Worm (Caenorhabditis elegans) whole organism, mixed stage, embryonic: Measurements from ENCODE around the gene T20D4.15.

Experiments used
- blmp-1 ChIP-seq: fragments of 150-350 bp; optimal IDR thresholded peaks from 2 replicates; lab custom pipeline; 2014; ENCODE audit warnings: missing biosample characterization, missing genetic modification characterization
- elt-1 ChIP-seq: sonication (generic microtip); optimal IDR thresholded peaks from 2 replicates; lab custom pipeline; 2017; ENCODE audit warnings: missing genetic modification characterization, mild to moderate bottlenecking, missing compliant biosample characterization, antibody characterized with exemption, moderate library complexity, borderline replicate concordance; ENCODE audit not compliant: insufficient read depth
- ham-2 ChIP-seq: fragments of 200-800 bp; sonication (Bioruptor generic); optimal IDR thresholded peaks from 2 replicates; lab custom pipeline; 2018; ENCODE audit warnings: mild to moderate bottlenecking, missing genetic modification characterization, missing compliant biosample characterization
- lin-13 ChIP-seq: fragments of 150-350 bp; optimal IDR thresholded peaks from 2 replicates; lab custom pipeline; 2014; ENCODE audit warnings: missing biosample characterization, missing genetic modification characterization
- lsy-2 ChIP-seq: fragments of 150-350 bp; optimal IDR thresholded peaks from 2 replicates; lab custom pipeline; 2014; ENCODE audit warnings: missing biosample characterization, missing genetic modification characterization
- mab-5 ChIP-seq: fragments of 150-350 bp; optimal IDR thresholded peaks from 2 replicates; lab custom pipeline; 2014; ENCODE audit warnings: missing biosample characterization, missing genetic modification characterization
- nhr-12 ChIP-seq: fragments of 150-350 bp; optimal IDR thresholded peaks from 2 replicates; lab custom pipeline; 2014; ENCODE audit warnings: missing biosample characterization, missing genetic modification characterization
- pha-4 ChIP-seq: fragments of 150-350 bp; optimal IDR thresholded peaks from 2 replicates; lab custom pipeline; 2018; ENCODE audit warnings: missing biosample characterization, missing genetic modification reagents, missing genetic modification characterization
- unc-39 ChIP-seq: fragments of 150-350 bp; optimal IDR thresholded peaks from 2 replicates; lab custom pipeline; 2014; ENCODE audit warnings: missing biosample characterization, missing genetic modification characterization
- unc-62 ChIP-seq: fragments of 150-350 bp; optimal IDR thresholded peaks from 2 replicates; lab custom pipeline; 2014; ENCODE audit warnings: missing biosample characterization, missing genetic modification reagents, missing genetic modification characterization

ce11 chrV:3413010-3413409, 18.5 kb upstream of the T20D4.15 start, which contains the start of gene txt-11:
- TF ChIP-seq unc-62 (GFP tag; lab: Kevin White, UChicago) = no peak
- no peak for TF ChIP-seq lin-13
- no peak for TF ChIP-seq mab-5 (tag; lab: Kevin White, UChicago)
- no peak for TF ChIP-seq pha-4 (tag; lab: Kevin White, UChicago)
- TF ChIP-seq blmp-1 (tag; lab: Kevin White, UChicago) = no peak
- no peak for TF ChIP-seq unc-39 (tag; lab: Kevin White, UChicago)
- no peak for TF ChIP-seq nhr-12
- no peak for TF ChIP-seq lsy-2
- TF ChIP-seq elt-1 (tag; lab: Kevin White, UChicago) = no peak
- no peak for TF ChIP-seq ham-2
